Fruit fly (Drosophila melanogaster) whole organism, pupa: ENCODE data around the gene Cyfip.

Source experiments
- EcR ChIP-seq: fragments of 200-800 bp; sonication (Bioruptor generic); optimal IDR thresholded peaks from 3 replicates; lab custom pipeline; 2019; ENCODE audit warnings: missing biosample characterization, missing genetic modification characterization, mild to moderate bottlenecking, moderate library complexity, missing genetic modification reagents
- rn ChIP-seq: fragments of 200-800 bp; sonication (Bioruptor generic); IDR thresholded peaks from 2 replicates; pipeline ENCODE4 v1.3.6; 2022; ENCODE audit warnings: missing biosample characterization, missing genetic modification characterization

DNA sequence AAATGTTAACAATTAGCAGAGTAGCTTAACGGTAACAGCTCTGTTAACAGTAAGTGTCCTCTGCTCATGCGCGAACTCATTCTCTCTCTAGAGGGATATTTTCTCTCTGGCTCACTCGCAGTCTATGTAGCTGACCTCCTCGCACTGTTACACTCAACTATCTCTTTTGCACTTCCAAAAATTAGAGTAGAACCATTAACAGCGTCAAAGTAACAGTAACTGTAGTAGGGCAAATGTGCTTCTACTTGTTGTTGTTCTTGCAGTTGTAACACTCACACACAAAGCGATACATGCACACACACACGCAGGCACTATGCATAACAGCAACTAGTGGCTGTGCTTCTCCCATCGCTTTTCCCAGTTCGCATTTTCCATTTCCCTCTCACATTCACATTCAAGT, 46.0 kb downstream of the Cyfip start:
- TF ChIP-seq EcR (no peak), rn (GFP tag; lab: Robert Waterston, UW) (no peak)
